Worm (Caenorhabditis elegans) whole organism, dauer: ENCODE measurements around the gene trpp-11.

Source experiments
- unc-62 ChIP-seq: sonication (generic microtip); optimal IDR thresholded peaks from 2 replicates; lab custom pipeline; 2017; ENCODE audit warnings: missing biosample characterization, missing genetic modification reagents, missing genetic modification characterization

The trpp-11 gene

DNA sequence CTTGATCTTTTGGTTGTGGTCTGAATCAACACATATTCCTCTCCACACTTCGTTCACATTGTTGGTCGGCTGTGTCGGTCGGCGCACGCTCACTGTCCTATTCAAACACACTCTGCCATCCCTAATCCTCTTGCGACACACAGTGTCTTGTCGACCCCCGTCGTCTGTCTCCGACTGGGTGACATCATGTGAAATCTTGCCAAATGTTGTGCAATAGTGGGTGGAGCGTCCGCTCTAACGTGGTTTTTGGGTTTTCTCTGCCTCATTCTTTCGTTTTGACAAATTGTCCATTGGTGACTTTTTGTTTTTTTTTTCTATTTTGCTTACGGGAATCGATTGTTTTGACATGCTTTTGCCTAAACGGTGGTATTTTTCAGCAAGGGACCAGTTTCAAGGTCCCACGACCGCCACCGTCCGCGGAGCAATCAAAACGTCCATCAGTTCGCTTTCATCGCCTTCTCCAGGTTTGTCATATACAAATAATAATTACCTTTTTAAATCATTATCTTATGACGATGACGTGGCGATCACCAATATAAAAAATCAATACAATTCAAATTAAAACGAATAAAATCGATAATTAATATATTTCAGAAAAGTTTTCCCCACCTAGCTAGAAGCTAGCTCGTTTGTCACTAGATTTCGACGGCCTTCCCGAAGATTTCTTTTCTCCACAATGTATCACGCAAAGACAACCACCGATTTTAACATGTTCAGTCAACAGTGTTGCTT lies 38.9 kb downstream of the trpp-11 start:
- TF ChIP-seq unc-62 (GFP tag; lab: Kevin White, UChicago): peak; percentile 9

- no peak for TF ChIP-seq unc-62 (GFP tag; lab: Kevin White, UChicago)
Measured at ce11 chrIII:834443-834815, 39.5 kb downstream of the trpp-11 start.

ce11 chrIII:835208-835607 lies 40.3 kb downstream of the trpp-11 start:
- TF ChIP-seq unc-62 (GFP tag; lab: Kevin White, UChicago): no peak

DNA sequence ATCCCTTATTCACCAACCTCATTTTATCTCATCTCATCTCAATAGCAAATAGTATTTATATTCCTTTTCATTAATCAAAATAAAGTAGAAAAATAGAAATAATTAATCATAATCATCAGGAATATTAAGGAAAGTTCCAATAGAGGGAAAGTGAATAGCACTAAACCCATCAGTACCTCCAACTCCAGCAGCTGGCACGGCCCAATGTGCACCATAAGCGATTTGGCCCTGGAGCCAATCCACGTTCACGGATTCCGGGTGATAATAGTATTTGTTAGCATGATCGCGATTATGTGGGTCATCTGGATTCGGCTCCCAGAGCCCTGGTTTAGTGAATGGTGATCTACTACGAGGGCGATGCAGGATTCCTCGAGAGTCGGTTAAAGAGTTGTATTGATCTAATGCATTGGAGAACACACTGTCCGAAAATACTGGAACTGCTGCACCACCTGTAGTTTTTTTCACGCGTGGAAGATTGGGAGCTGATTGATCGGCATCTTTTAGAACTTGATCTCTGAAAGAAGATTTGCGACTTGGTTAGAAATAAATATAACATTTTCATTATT lies 40.9 kb downstream of the trpp-11 start:
- peak; percentile 20 for TF ChIP-seq unc-62 (GFP tag; lab: Kevin White, UChicago)

DNA sequence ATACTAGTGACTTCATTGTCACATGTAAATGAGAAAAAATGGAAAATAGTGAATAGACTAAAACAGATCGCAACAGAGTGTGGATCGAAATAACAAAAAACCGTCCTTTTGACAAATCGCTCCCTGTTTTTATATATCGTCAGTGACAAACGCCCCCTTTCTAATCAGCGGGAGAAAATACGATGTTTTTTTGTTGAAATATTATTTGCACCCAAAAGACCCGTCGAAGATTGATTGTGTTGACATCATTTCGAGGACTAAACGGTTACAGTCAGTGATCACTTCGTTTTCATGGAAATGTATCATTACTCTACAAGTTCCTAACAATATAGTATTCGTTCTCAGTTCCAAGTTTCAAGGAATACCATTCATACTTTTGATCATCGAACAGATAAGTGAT lies 44.6 kb downstream of the trpp-11 start, which contains the start of gene dos-3:
dos-3 (minus strand) TSS at position 101 of the 400 bp plus-strand sequence.
- no peak for TF ChIP-seq unc-62 (GFP tag; lab: Kevin White, UChicago)

DNA sequence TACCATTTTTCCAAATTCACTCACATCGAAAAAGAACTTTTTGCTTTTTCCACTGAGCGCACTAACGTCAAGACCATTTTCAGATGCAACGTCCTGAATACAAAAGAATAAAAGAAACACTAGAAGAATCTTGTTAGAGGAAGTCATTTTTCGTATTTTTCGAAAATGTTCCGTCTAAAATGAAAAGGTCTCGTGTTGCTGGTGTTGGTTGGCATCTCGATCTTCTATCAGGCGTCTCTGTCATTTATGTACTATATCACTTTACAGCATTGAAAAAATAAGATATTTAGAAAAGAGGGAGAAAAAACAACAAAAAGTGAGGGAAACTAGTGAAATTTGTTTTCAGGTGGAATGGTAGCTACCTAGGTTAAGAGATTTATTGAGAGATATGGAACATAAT lies 46.2 kb downstream of the trpp-11 start, which contains the start of gene K02F3.9:
K02F3.9 (minus strand) TSS at position 190 of the 400 bp plus-strand sequence.
- no peak for TF ChIP-seq unc-62 (GFP tag; lab: Kevin White, UChicago)

- no peak for TF ChIP-seq unc-62 (GFP tag; lab: Kevin White, UChicago)
Measured at ce11 chrIII:842630-843029, 47.7 kb downstream of the trpp-11 start, which contains the start of gene far-8. TSS of gene far-8 (plus strand) at chrIII:842930.

- TF ChIP-seq unc-62 (GFP tag; lab: Kevin White, UChicago): no peak
Measured at ce11 chrIII:843999-844398, 49.1 kb downstream of the trpp-11 start.

ce11 chrIII:844577-844976 lies 49.6 kb downstream of the trpp-11 start:
- no peak for TF ChIP-seq unc-62 (GFP tag; lab: Kevin White, UChicago)

DNA sequence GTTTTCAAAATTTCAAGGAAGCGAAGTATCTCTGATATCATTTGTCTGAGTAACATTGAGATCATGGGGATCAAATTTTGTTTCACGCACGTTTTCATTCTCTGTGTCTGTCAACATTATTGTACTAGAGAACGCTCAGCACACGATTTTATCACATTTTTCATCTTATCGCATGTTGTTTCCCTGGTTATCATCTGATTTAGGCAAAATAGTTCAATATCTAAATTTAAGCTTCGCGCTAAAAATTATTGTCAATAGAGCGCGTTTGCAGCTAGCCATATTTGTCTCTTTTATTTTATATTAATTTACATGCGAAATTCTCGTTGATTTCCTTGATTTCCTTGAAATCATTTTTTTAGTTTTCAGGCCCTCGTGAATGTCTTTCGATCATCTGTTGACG lies 50.5 kb downstream of the trpp-11 start, which contains the start of gene K02F3.2:
K02F3.2 (plus strand) TSS at position 357 of the 400 bp plus-strand sequence.
- no peak for TF ChIP-seq unc-62 (GFP tag; lab: Kevin White, UChicago)

DNA sequence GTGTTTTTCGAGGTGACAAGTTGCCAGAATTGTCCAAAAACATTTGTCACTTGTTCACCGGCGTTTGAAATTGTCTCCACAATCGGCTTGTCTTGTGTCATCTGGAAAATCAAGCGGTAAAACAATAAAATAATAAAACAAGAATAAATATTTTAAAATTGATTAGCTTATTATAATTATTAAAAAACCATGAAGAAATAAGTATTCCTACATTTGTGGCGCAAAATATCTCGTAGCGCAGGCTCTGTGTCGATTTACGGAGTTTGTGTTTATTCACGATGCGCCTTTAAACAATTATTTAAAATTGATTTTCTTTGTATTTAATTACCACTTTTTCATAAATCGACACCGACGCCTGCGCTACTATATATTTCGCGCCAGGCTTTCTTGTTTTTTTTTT lies 57.4 kb downstream of the trpp-11 start, which contains the start of gene moma-1:
moma-1 (minus strand) TSS at position 101 of the 400 bp plus-strand sequence.
- TF ChIP-seq unc-62 (GFP tag; lab: Kevin White, UChicago): no peak

DNA sequence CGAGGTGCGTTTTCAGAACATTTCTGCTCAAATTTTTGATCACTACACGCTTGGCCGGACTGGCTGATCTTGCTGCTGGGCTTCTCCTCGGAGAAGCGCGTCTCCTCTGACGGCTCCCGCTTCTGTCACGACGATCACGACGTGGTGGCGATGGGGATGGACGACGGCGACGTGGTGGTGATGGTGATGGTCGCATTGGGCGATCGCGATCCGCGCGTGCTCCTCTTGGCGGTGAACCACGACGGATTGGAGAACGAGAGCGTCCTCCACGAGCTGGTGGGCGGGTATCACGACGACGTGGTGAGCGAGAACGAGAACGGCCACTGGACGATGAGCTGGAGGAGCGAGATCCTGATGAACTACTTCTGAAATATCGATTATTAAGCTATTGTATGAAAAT lies 58.5 kb downstream of the trpp-11 start:
- TF ChIP-seq unc-62 (GFP tag; lab: Kevin White, UChicago): no peak

ce11 chrIII:853859-854359 lies 59.0 kb downstream of the trpp-11 start, which contains the start of the genes rnp-5 and tag-51:
TSS of gene rnp-5 (minus strand) at chrIII:853909.
TSS of gene tag-51 (plus strand) at chrIII:854221.
- TF ChIP-seq unc-62 (GFP tag; lab: Kevin White, UChicago): no peak

DNA sequence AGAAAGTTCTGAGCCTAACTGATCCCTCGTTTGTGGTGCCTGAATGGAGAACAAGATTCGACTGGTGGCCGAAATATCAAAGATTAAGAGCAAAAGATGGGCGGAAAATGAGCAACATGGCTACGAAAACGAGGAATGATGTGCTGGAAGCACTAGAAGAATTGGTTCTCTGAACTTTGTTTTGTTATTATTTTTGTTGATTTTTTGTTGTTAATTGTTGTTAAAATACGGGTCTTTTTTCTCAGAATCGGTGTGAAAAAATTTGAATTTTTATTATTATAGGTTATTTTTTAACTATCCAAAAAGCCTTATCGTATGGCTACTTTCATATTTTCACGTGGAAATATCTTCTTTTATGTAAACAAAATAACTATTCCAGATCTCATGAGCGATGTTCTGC lies 61.3 kb downstream of the trpp-11 start, which contains the start of gene K02F3.12:
K02F3.12 (plus strand) TSS at position 301 of the 400 bp plus-strand sequence.
- no peak for TF ChIP-seq unc-62 (GFP tag; lab: Kevin White, UChicago)

DNA sequence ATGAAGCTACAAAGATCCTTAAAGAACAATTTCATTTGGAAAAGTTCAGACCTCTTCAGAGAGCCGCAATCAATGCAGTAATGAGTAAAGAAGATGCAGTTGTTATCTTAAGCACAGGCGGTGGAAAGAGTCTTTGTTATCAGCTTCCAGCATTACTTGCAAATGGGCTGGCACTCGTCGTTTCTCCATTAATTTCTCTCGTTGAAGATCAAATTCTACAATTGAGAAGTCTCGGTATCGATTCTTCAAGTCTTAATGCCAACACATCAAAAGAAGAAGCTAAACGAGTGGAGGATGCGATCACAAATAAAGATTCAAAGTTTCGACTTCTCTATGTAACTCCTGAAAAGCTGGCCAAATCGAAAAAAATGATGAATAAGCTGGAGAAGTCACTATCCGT lies 62.0 kb downstream of the trpp-11 start:
- no peak for TF ChIP-seq unc-62 (GFP tag; lab: Kevin White, UChicago)
